Worm (Caenorhabditis elegans): Measurements from ENCODE around the gene dhs-7.

dhs-7 gene

ce11 chrII:7205388-7205787, 2.9 kb downstream of the dhs-7 start, which contains the start of gene srd-59 (continued):
- TF ChIP-seq madf-10 (tag; optimal IDR thresholded peaks at IDR 0.05) = no peak

- TF ChIP-seq nfyb-1 (GFP tag; IDR thresholded peaks at IDR 0.05) (no peak), madf-6 (GFP tag; IDR thresholded peaks at IDR 0.05) (no peak), madf-10 (tag; optimal IDR thresholded peaks at IDR 0.05) (no peak), lag-1 (GFP tag; IDR thresholded peaks at IDR 0.05) (no peak), F33H1.4 (GFP tag; IDR thresholded peaks at IDR 0.05) (no peak), B0261.1 (tag; optimal IDR thresholded peaks at IDR 0.05) (no peak)
Measured at ce11 chrII:7204951-7205350, 3.3 kb downstream of the dhs-7 start, which contains the start of gene srd-58. Gene srd-58 (minus strand): TSS chrII:7205051.

ce11 chrII:7203110-7203509, 5.2 kb downstream of the dhs-7 start, which contains the start of gene srd-56:
Gene srd-56 (minus strand): TSS chrII:7203210.
- no peak for TF ChIP-seq sdz-38 (tag; optimal IDR thresholded peaks at IDR 0.05)
- no peak for TF ChIP-seq ztf-18 (tag; optimal IDR thresholded peaks at IDR 0.05)
- TF ChIP-seq attf-3 (GFP tag; conservative IDR thresholded peaks at IDR 0.05) = no peak
- no peak for TF ChIP-seq nhr-80 (tag; optimal IDR thresholded peaks at IDR 0.05)
- TF ChIP-seq Y53F4B.3 (GFP tag; IDR thresholded peaks at IDR 0.05) = no peak
- no peak for TF ChIP-seq C17E4.6 (GFP tag; IDR thresholded peaks at IDR 0.05)
- TF ChIP-seq ztf-6 (GFP tag; IDR thresholded peaks at IDR 0.05) = no peak
- no peak for TF ChIP-seq bed-1 (GFP tag; IDR thresholded peaks at IDR 0.05)
- no peak for TF ChIP-seq ceh-100 (GFP tag; IDR thresholded peaks at IDR 0.05)
- TF ChIP-seq nfyb-1 (GFP tag; IDR thresholded peaks at IDR 0.05) = no peak
- TF ChIP-seq bed-2 (GFP tag; IDR thresholded peaks at IDR 0.05) = no peak
- TF ChIP-seq mel-28 (tag; optimal IDR thresholded peaks at IDR 0.05; ENCODE audit: borderline replicate concordance) = no peak
- TF ChIP-seq nhr-179 (tag; optimal IDR thresholded peaks at IDR 0.05) = no peak
- no peak for TF ChIP-seq athp-1 (tag; optimal IDR thresholded peaks at IDR 0.05)
- TF ChIP-seq egrh-3 (GFP tag; IDR thresholded peaks at IDR 0.05) = no peak
- TF ChIP-seq K12H6.12 (tag; optimal IDR thresholded peaks at IDR 0.05) = no peak
- no peak for TF ChIP-seq ztf-3 (GFP tag; optimal IDR thresholded peaks at IDR 0.05)

- TF ChIP-seq B0261.1 (tag; optimal IDR thresholded peaks at IDR 0.05) (peak; percentile 73), F52B5.7 (tag; optimal IDR thresholded peaks at IDR 0.05) (peak; percentile 93), B0035.1 (tag; optimal IDR thresholded peaks at IDR 0.05) (peak; percentile 16), Y67H2A.10 (GFP tag; conservative IDR thresholded peaks at IDR 0.05) (no peak), atf-7 (tag; optimal IDR thresholded peaks at IDR 0.05) (peak; percentile 56), snpc-1.3 (tag; optimal IDR thresholded peaks at IDR 0.05; ENCODE audit: insufficient read depth) (peak; percentile 79), ztf-22 (GFP tag; optimal IDR thresholded peaks at IDR 0.05) (peak; percentile 52), nfyb-1 (GFP tag; IDR thresholded peaks at IDR 0.05) (peak; percentile 84), C06A6.2 (GFP tag; conservative IDR thresholded peaks at IDR 0.05) (peak; percentile 69; the same call in 1 of the 2 replicates), bed-2 (GFP tag; IDR thresholded peaks at IDR 0.05) (peak; percentile 75; the same call in 1 of the 2 replicates), lin-35 (GFP tag; optimal IDR thresholded peaks at IDR 0.05) (peak in 1 of 3 experiments; percentile 59), ztf-6 (GFP tag; IDR thresholded peaks at IDR 0.05) (peak; percentile 47; the same call in 1 of the 2 replicates), ceh-27 (GFP tag; optimal IDR thresholded peaks at IDR 0.05) (peak; percentile 89), nhr-90 (tag; optimal IDR thresholded peaks at IDR 0.05) (peak; percentile 90), tbp1 (GFP tag; optimal IDR thresholded peaks at IDR 0.05) (peak; percentile 87), ztf-25 (GFP tag; IDR thresholded peaks at IDR 0.05) (peak; percentile 80), ceh-79 (tag; optimal IDR thresholded peaks at IDR 0.05) (peak; percentile 89), ztf-3 (GFP tag; optimal IDR thresholded peaks at IDR 0.05) (peak; percentile 20), gei-17 (GFP tag; optimal IDR thresholded peaks at IDR 0.05) (no peak), ztf-18 (tag; optimal IDR thresholded peaks at IDR 0.05) (peak; percentile 84), lag-1 (GFP tag; IDR thresholded peaks at IDR 0.05) (no peak), let-607 (tag; optimal IDR thresholded peaks at IDR 0.05) (peak; percentile 40 to 43), K12H6.12 (tag; optimal IDR thresholded peaks at IDR 0.05) (peak; percentile 78), lin-54 (GFP tag; optimal IDR thresholded peaks at IDR 0.05) (peak; percentile 76), hmg-20 (GFP tag; IDR thresholded peaks at IDR 0.05) (peak; percentile 61; the same call in 1 of the 2 replicates), akir-1 (GFP tag; optimal IDR thresholded peaks at IDR 0.05) (peak; percentile 36), F57C9.4 (tag; optimal IDR thresholded peaks at IDR 0.05) (peak; percentile 10)
Measured at ce11 chrII:7200051-7200599, 8.1 kb downstream of the dhs-7 start, which contains the start of gene pcrg-1. Gene pcrg-1 (plus strand): TSS chrII:7200549.

Data from whole organism, young adult.